Fruit fly (Drosophila melanogaster) whole organism, embryonic: ENCODE results near the gene foxo.

Source experiments
- Asciz ChIP-seq: fragments of 200-800 bp; sonication (Bioruptor generic); optimal IDR thresholded peaks from 2 replicates; lab custom pipeline; 2017; ENCODE audit warnings: missing biosample characterization, mild to moderate bottlenecking, missing genetic modification characterization, missing genetic modification reagents
- Awh ChIP-seq: fragments of 200-800 bp; sonication (Bioruptor generic); IDR thresholded peaks from 2 replicates; pipeline ENCODE4, ENCODE4 v1.3.6; 2022; ENCODE audit warnings: missing biosample characterization, missing genetic modification characterization
- Bgb ChIP-seq: fragments of 200-800 bp; sonication (Bioruptor generic); IDR thresholded peaks from 2 replicates; pipeline ENCODE4 v1.3.6; 2022; ENCODE audit warnings: missing biosample characterization, missing genetic modification characterization; ENCODE audit not compliant: partially characterized antibody
- CG13123 ChIP-seq: fragments of 200-800 bp; sonication (Bioruptor generic); optimal IDR thresholded peaks from 2 replicates; lab custom pipeline; 2016; ENCODE audit warnings: missing biosample characterization, missing genetic modification characterization
- CG13775 ChIP-seq: fragments of 200-800 bp; sonication (Bioruptor generic); optimal IDR thresholded peaks from 3 replicates; lab custom pipeline; 2017; ENCODE audit warnings: missing biosample characterization, mild to moderate bottlenecking, missing genetic modification characterization
- CG15696 ChIP-seq: fragments of 200-800 bp; sonication (Bioruptor generic); optimal IDR thresholded peaks from 2 replicates; lab custom pipeline; 2019; ENCODE audit warnings: missing biosample characterization, mild to moderate bottlenecking, missing genetic modification characterization, moderate library complexity
- CG1602 ChIP-seq: fragments of 200-800 bp; sonication (Bioruptor generic); optimal IDR thresholded peaks from 3 replicates; lab custom pipeline; 2016; ENCODE audit warnings: missing biosample characterization, missing genetic modification characterization
- CG17385 ChIP-seq: fragments of 200-800 bp; sonication (Bioruptor generic); optimal IDR thresholded peaks from 3 replicates; lab custom pipeline; 2018; ENCODE audit warnings: missing biosample characterization, mild to moderate bottlenecking, missing genetic modification characterization
- CG17829 ChIP-seq: fragments of 200-800 bp; optimal IDR thresholded peaks from 2 replicates; lab custom pipeline; 2019; ENCODE audit warnings: missing biosample characterization, mild to moderate bottlenecking, missing genetic modification characterization, moderate library complexity
- CG33213 ChIP-seq: fragments of 200-800 bp; sonication (Bioruptor generic); optimal IDR thresholded peaks from 3 replicates; lab custom pipeline; 2016; ENCODE audit warnings: missing biosample characterization, missing genetic modification characterization
- CG5180 ChIP-seq: fragments of 200-800 bp; sonication (Bioruptor generic); optimal IDR thresholded peaks from 3 replicates; lab custom pipeline; 2017; ENCODE audit warnings: missing biosample characterization, missing genetic modification characterization, mild to moderate bottlenecking, moderate library complexity, missing genetic modification reagents
- CG6254 ChIP-seq: fragments of 200-800 bp; sonication (Bioruptor generic); optimal IDR thresholded peaks from 3 replicates; lab custom pipeline; 2017; ENCODE audit warnings: mild to moderate bottlenecking, missing biosample characterization, missing genetic modification reagents, missing genetic modification characterization
- CG8089 ChIP-seq: fragments of 200-800 bp; sonication (Bioruptor generic); optimal IDR thresholded peaks from 3 replicates; lab custom pipeline; 2016; ENCODE audit warnings: missing biosample characterization, missing genetic modification characterization
- CG8924 ChIP-seq: fragments of 200-800 bp; optimal IDR thresholded peaks from 3 replicates; lab custom pipeline; 2019; ENCODE audit warnings: missing biosample characterization, mild to moderate bottlenecking, missing genetic modification characterization, moderate library complexity
- Dfd ChIP-seq, 2 experiments: fragments of >200 bp; optimal IDR thresholded peaks; 2 replicates each; lab custom pipeline; 2017; ENCODE audit warnings: missing biosample characterization in 2 of 2, missing genetic modification characterization in 2 of 2
- Doc2 ChIP-seq: fragments of 200-800 bp; sonication (Bioruptor generic); IDR thresholded peaks from 2 replicates; pipeline ENCODE4 v1.3.6; 2022; ENCODE audit warnings: missing biosample characterization, missing genetic modification characterization
- E2f1 ChIP-seq: fragments of 200-800 bp; sonication (Bioruptor generic); IDR thresholded peaks from 2 replicates; pipeline ENCODE4 v1.3.6; 2022; ENCODE audit warnings: missing biosample characterization, missing genetic modification characterization
- Ets65A ChIP-seq: fragments of 200-800 bp; sonication (Bioruptor generic); peaks from one replicate; lab custom pipeline; 2016; ENCODE audit warnings: missing biosample characterization, missing genetic modification characterization
- HLHmδ ChIP-seq: fragments of 200-800 bp; sonication (Bioruptor generic); optimal IDR thresholded peaks from 2 replicates; lab custom pipeline; 2018; ENCODE audit warnings: missing biosample characterization, mild to moderate bottlenecking, missing genetic modification characterization, moderate library complexity
- Hr3 ChIP-seq: fragments of 200-800 bp; sonication (Bioruptor generic); optimal IDR thresholded peaks from 3 replicates; lab custom pipeline; 2016; ENCODE audit warnings: missing biosample characterization, missing genetic modification characterization
- Hr39 ChIP-seq: fragments of >200 bp; optimal IDR thresholded peaks from 2 replicates; lab custom pipeline; 2017
- Hr78 ChIP-seq, 2 experiments: fragments of 200-800 bp in 1 of 2; fragments of >200 bp in 1 of 2; sonication (Bioruptor generic) in 1 of 2; optimal IDR thresholded peaks; 2 replicates each; lab custom pipeline; 2017 to 2019; ENCODE audit warnings: missing biosample characterization in 2 of 2, missing genetic modification characterization in 2 of 2, mild to moderate bottlenecking in 1 of 2, moderate library complexity in 1 of 2
- Hsf ChIP-seq: fragments of 200-800 bp; sonication (Bioruptor generic); optimal IDR thresholded peaks from 3 replicates; lab custom pipeline; 2016; ENCODE audit warnings: missing biosample characterization, missing genetic modification characterization
- Lpt ChIP-seq: fragments of >200 bp; optimal IDR thresholded peaks from 2 replicates; lab custom pipeline; 2018; ENCODE audit warnings: missing biosample characterization, missing genetic modification characterization
- Mes4 ChIP-seq: fragments of 200-800 bp; sonication (Bioruptor generic); optimal IDR thresholded peaks from 2 replicates; lab custom pipeline; 2016; ENCODE audit warnings: missing biosample characterization, missing genetic modification characterization
- Mrtf ChIP-seq: fragments of 200-800 bp; sonication (Bioruptor generic); IDR thresholded peaks from 3 replicates; pipeline ENCODE4 v1.3.6; 2022; ENCODE audit warnings: missing biosample characterization, missing genetic modification characterization
- Myb ChIP-seq: fragments of 200-800 bp; sonication (Bioruptor generic); optimal IDR thresholded peaks from 2 replicates; lab custom pipeline; 2016; ENCODE audit warnings: missing biosample characterization, missing genetic modification characterization
- NC2α ChIP-seq: fragments of 200-800 bp; sonication (Bioruptor generic); optimal IDR thresholded peaks from 2 replicates; lab custom pipeline; 2016; ENCODE audit warnings: missing biosample characterization, missing genetic modification characterization
- Poxn ChIP-seq: fragments of 200-800 bp; sonication (Bioruptor generic); IDR thresholded peaks from 2 replicates; pipeline ENCODE4 v1.3.6; 2022; ENCODE audit warnings: missing biosample characterization, missing genetic modification characterization
- Sox102F ChIP-seq: fragments of 200-800 bp; sonication (Bioruptor generic); optimal IDR thresholded peaks from 2 replicates; lab custom pipeline; 2018; ENCODE audit warnings: missing biosample characterization, mild to moderate bottlenecking, missing genetic modification characterization, moderate library complexity
- Usf ChIP-seq: fragments of 200-800 bp; sonication (Bioruptor generic); optimal IDR thresholded peaks from 2 replicates; lab custom pipeline; 2017; ENCODE audit warnings: missing genotype, missing biosample characterization, missing genetic modification characterization
- ase ChIP-seq: fragments of 200-800 bp; sonication (Bioruptor generic); IDR thresholded peaks from 3 replicates; pipeline ENCODE4 v1.3.6; 2022; ENCODE audit warnings: missing biosample characterization, missing genetic modification characterization
- br ChIP-seq: fragments of >200 bp; optimal IDR thresholded peaks from 2 replicates; lab custom pipeline; 2017
- caup ChIP-seq: fragments of 200-800 bp; sonication (Bioruptor generic); optimal IDR thresholded peaks from 3 replicates; lab custom pipeline; 2017; ENCODE audit warnings: missing biosample characterization, mild to moderate bottlenecking, missing genetic modification characterization, moderate library complexity; ENCODE audit not compliant: severe bottlenecking
- chm ChIP-seq: fragments of 200-800 bp; sonication (Bioruptor generic); IDR thresholded peaks from 2 replicates; pipeline ENCODE4 v1.3.6; 2022; ENCODE audit warnings: missing biosample characterization, missing genetic modification characterization
- corto ChIP-seq: fragments of 200-800 bp; sonication (Bioruptor generic); optimal IDR thresholded peaks from 2 replicates; lab custom pipeline; 2016; ENCODE audit warnings: missing biosample characterization, mild to moderate bottlenecking, missing genetic modification characterization, moderate library complexity
- danr ChIP-seq: fragments of 200-800 bp; sonication (Bioruptor generic); IDR thresholded peaks from 2 replicates; pipeline ENCODE4 v1.3.6; 2022; ENCODE audit warnings: missing biosample characterization, missing genetic modification characterization
- ems ChIP-seq: fragments of 200-800 bp; sonication (Bioruptor generic); optimal IDR thresholded peaks from 3 replicates; lab custom pipeline; 2016; ENCODE audit warnings: missing biosample characterization, missing genetic modification characterization
- fd102C ChIP-seq: fragments of 200-800 bp; sonication (Bioruptor generic); optimal IDR thresholded peaks from 2 replicates; lab custom pipeline; 2018; ENCODE audit warnings: missing biosample characterization, mild to moderate bottlenecking, missing genetic modification characterization, moderate library complexity
- fd3F ChIP-seq: fragments of 200-800 bp; sonication (Bioruptor generic); optimal IDR thresholded peaks from 2 replicates; lab custom pipeline; 2018; ENCODE audit warnings: missing biosample characterization, mild to moderate bottlenecking, missing genetic modification characterization, moderate library complexity
- gcm2 ChIP-seq: fragments of 200-800 bp; sonication (Bioruptor generic); optimal IDR thresholded peaks from 2 replicates; lab custom pipeline; 2016; ENCODE audit warnings: missing biosample characterization, missing genetic modification characterization
- gt ChIP-seq: fragments of 200-800 bp; sonication (Bioruptor generic); IDR thresholded peaks from 2 replicates; pipeline ENCODE4 v1.3.6; 2022; ENCODE audit warnings: missing biosample characterization, missing genetic modification characterization
- inv ChIP-seq: fragments of 200-800 bp; sonication (Bioruptor generic); IDR thresholded peaks from 2 replicates; pipeline ENCODE4 v1.3.6; 2022; ENCODE audit warnings: missing biosample characterization, missing genetic modification characterization; ENCODE audit not compliant: partially characterized antibody
- mam ChIP-seq: fragments of 200-800 bp; sonication (Bioruptor generic); optimal IDR thresholded peaks from 3 replicates; lab custom pipeline; 2016; ENCODE audit warnings: missing biosample characterization, missing genetic modification characterization
- otp ChIP-seq: fragments of 200-800 bp; sonication (Bioruptor generic); IDR thresholded peaks from 3 replicates; pipeline ENCODE4, ENCODE4 v1.3.6; 2022; ENCODE audit warnings: missing biosample characterization, missing genetic modification characterization
- psq ChIP-seq: fragments of 200-800 bp; sonication (Bioruptor generic); optimal IDR thresholded peaks from 2 replicates; lab custom pipeline; 2017; ENCODE audit warnings: missing biosample characterization, missing genetic modification characterization
- scrt ChIP-seq: fragments of 200-800 bp; sonication (Bioruptor generic); optimal IDR thresholded peaks from 2 replicates; lab custom pipeline; 2018; ENCODE audit warnings: missing biosample characterization, mild to moderate bottlenecking, missing genetic modification characterization, moderate library complexity
- ssp ChIP-seq: fragments of 200-800 bp; sonication (Bioruptor generic); IDR thresholded peaks from 2 replicates; pipeline ENCODE4 v1.3.6; 2022; ENCODE audit warnings: missing biosample characterization, missing genetic modification characterization
- tap ChIP-seq: fragments of 200-800 bp; optimal IDR thresholded peaks from 3 replicates; lab custom pipeline; 2019; ENCODE audit warnings: missing biosample characterization, mild to moderate bottlenecking, missing genetic modification characterization, moderate library complexity
- tup ChIP-seq: fragments of 200-800 bp; sonication (Bioruptor generic); optimal IDR thresholded peaks from 2 replicates; lab custom pipeline; 2016; ENCODE audit warnings: missing biosample characterization, mild to moderate bottlenecking, missing genetic modification characterization, moderate library complexity
- twi ChIP-seq: fragments of 200-800 bp; optimal IDR thresholded peaks from 2 replicates; lab custom pipeline; 2019; ENCODE audit warnings: missing biosample characterization, mild to moderate bottlenecking, missing genetic modification characterization, moderate library complexity
- vnd ChIP-seq: fragments of 200-800 bp; sonication (Bioruptor generic); IDR thresholded peaks from 3 replicates; pipeline ENCODE4 v1.3.6; 2022; ENCODE audit warnings: missing biosample characterization, missing genetic modification characterization; ENCODE audit not compliant: partially characterized antibody

The foxo gene

dm6 chr3R:14035924-14036448 lies 20.8 kb upstream of the foxo start, which contains the start of gene CG9922 (continued):
- TF ChIP-seq Hr3 (GFP tag; lab: Kevin White, UChicago) (peak; percentile 24), Usf (no peak), E2f1 (GFP tag; lab: Robert Waterston, UW) (no peak), Awh (peak; percentile 7; the same call in 1 of the 2 replicates), fd3F (no peak), Bgb (GFP tag; lab: Robert Waterston, UW) (peak; percentile 68; the same call in 1 of the 2 replicates), tap (tag; lab: Kevin White, UChicago) (peak; percentile 21), Hr39 (lab: Kevin White, UChicago) (no peak), CG8089 (peak; percentile 46), danr (GFP tag; lab: Robert Waterston, UW) (no peak), mam (GFP tag; lab: Kevin White, UChicago) (peak; percentile 56), corto (GFP tag; lab: Kevin White, UChicago) (no peak), Lpt (GFP tag; lab: Kevin White, UChicago) (no peak), Ets65A (GFP tag; lab: Kevin White, UChicago) (peak; percentile 91), Doc2 (no peak), CG17829 (tag; lab: Kevin White, UChicago) (peak; percentile 50), NC2α (GFP tag; lab: Kevin White, UChicago) (no peak), CG1602 (GFP tag; lab: Kevin White, UChicago) (peak; percentile 51), CG8924 (tag; lab: Kevin White, UChicago) (peak; percentile 46), chm (GFP tag; lab: Robert Waterston, UW) (no peak), ase (GFP tag; lab: Robert Waterston, UW) (no peak), CG13123 (GFP tag; lab: Kevin White, UChicago) (peak; percentile 31), Mrtf (GFP tag; lab: Robert Waterston, UW) (no peak), ems (GFP tag; lab: Kevin White, UChicago) (peak; percentile 60), otp (GFP tag; lab: Robert Waterston, UW) (0 out of 3 replicates have a peak, but pooled peaks have one; percentile 8), Poxn (GFP tag; lab: Robert Waterston, UW) (no peak), caup (GFP tag; lab: Kevin White, UChicago) (peak; percentile 15), CG17385 (GFP tag; lab: Kevin White, UChicago) (peak; percentile 1), CG13775 (GFP tag; lab: Kevin White, UChicago) (peak; percentile 46), tup (GFP tag; lab: Kevin White, UChicago) (no peak), Sox102F (GFP tag; lab: Kevin White, UChicago) (peak; percentile 27), CG5180 (GFP tag; lab: Kevin White, UChicago) (no peak), gt (GFP tag; lab: Robert Waterston, UW) (no peak), ssp (GFP tag; lab: Robert Waterston, UW) (no peak), CG33213 (GFP tag; lab: Kevin White, UChicago) (peak; percentile 27), scrt (GFP tag; lab: Kevin White, UChicago) (peak; percentile 45), Dfd (GFP tag; optimal IDR thresholded peaks at IDR 0.05; lab: Kevin White, UChicago) (no peak), Hsf (GFP tag; lab: Kevin White, UChicago) (peak; percentile 59), CG15696 (tag; lab: Kevin White, UChicago) (peak; percentile 57), Hr78 (GFP tag; optimal IDR thresholded peaks at IDR 0.05; lab: Kevin White, UChicago) (no peak), twi (tag; lab: Kevin White, UChicago) (no peak), inv (GFP tag; lab: Robert Waterston, UW) (peak; percentile 57), br (no peak), vnd (GFP tag; lab: Robert Waterston, UW) (no peak), HLHmδ (GFP tag; lab: Kevin White, UChicago) (no peak), psq (GFP tag; lab: Kevin White, UChicago) (no peak), fd102C (GFP tag; lab: Kevin White, UChicago) (no peak), Mes4 (GFP tag; lab: Kevin White, UChicago) (peak; percentile 42), CG6254 (GFP tag; lab: Kevin White, UChicago) (no peak), Myb (GFP tag; lab: Kevin White, UChicago) (peak; percentile 39), gcm2 (GFP tag; lab: Kevin White, UChicago) (no peak), Asciz (peak; percentile 6)
